Fruit fly (Drosophila melanogaster) whole organism, embryonic: Measurements from ENCODE around the gene CG7377.

Source experiments
- CG14965 ChIP-seq: fragments of 200-800 bp; sonication (Bioruptor generic); optimal IDR thresholded peaks from 2 replicates; lab custom pipeline; 2016; ENCODE audit warnings: missing biosample characterization, missing genetic modification characterization, borderline replicate concordance
- CG15514 ChIP-seq: fragments of 200-800 bp; sonication (Bioruptor generic); optimal IDR thresholded peaks from 3 replicates; lab custom pipeline; 2017; ENCODE audit warnings: missing biosample characterization, missing genetic modification characterization, mild to moderate bottlenecking, moderate library complexity, missing genetic modification reagents
- CG17802 ChIP-seq: fragments of 200-800 bp; sonication (Bioruptor generic); optimal IDR thresholded peaks from 2 replicates; lab custom pipeline; 2018; ENCODE audit warnings: missing biosample characterization, mild to moderate bottlenecking, missing genetic modification characterization, moderate library complexity
- CG2116 ChIP-seq: fragments of 200-800 bp; sonication (Bioruptor generic); optimal IDR thresholded peaks from 3 replicates; lab custom pipeline; 2018; ENCODE audit warnings: missing biosample characterization, mild to moderate bottlenecking, missing genetic modification characterization
- CG2202 ChIP-seq: fragments of 200-800 bp; sonication (Bioruptor generic); optimal IDR thresholded peaks from 2 replicates; lab custom pipeline; 2018; ENCODE audit warnings: missing biosample characterization, mild to moderate bottlenecking, missing genetic modification characterization
- CG30431 ChIP-seq: fragments of 200-800 bp; sonication (Bioruptor generic); optimal IDR thresholded peaks from 2 replicates; lab custom pipeline; 2017; ENCODE audit warnings: missing biosample characterization, missing genetic modification characterization
- CG6254 ChIP-seq: fragments of 200-800 bp; sonication (Bioruptor generic); optimal IDR thresholded peaks from 3 replicates; lab custom pipeline; 2017; ENCODE audit warnings: mild to moderate bottlenecking, missing biosample characterization, missing genetic modification reagents, missing genetic modification characterization
- CG6689 ChIP-seq: fragments of 200-800 bp; sonication (Bioruptor generic); IDR thresholded peaks from 2 replicates; pipeline ENCODE4 v1.3.6; 2022; ENCODE audit warnings: missing biosample characterization, missing genetic modification characterization
- CG6854 ChIP-seq: fragments of 200-800 bp; sonication (Bioruptor generic); optimal IDR thresholded peaks from 3 replicates; lab custom pipeline; 2017; ENCODE audit warnings: missing biosample characterization, mild to moderate bottlenecking, missing genetic modification characterization
- CG7786 ChIP-seq: fragments of 200-800 bp; sonication (Bioruptor generic); optimal IDR thresholded peaks from 2 replicates; lab custom pipeline; 2016; ENCODE audit warnings: missing biosample characterization, missing genetic modification characterization
- CG7987 ChIP-seq: fragments of 200-800 bp; sonication (Bioruptor generic); optimal IDR thresholded peaks from 2 replicates; lab custom pipeline; 2018; ENCODE audit warnings: missing biosample characterization, mild to moderate bottlenecking, missing genetic modification characterization, moderate library complexity
- CG8089 ChIP-seq: fragments of 200-800 bp; sonication (Bioruptor generic); optimal IDR thresholded peaks from 3 replicates; lab custom pipeline; 2016; ENCODE audit warnings: missing biosample characterization, missing genetic modification characterization
- CG8388 ChIP-seq: fragments of 200-800 bp; sonication (Bioruptor generic); optimal IDR thresholded peaks from 2 replicates; lab custom pipeline; 2019; ENCODE audit warnings: missing biosample characterization, mild to moderate bottlenecking, missing genetic modification characterization, moderate library complexity
- CG8478 ChIP-seq: fragments of >200 bp; optimal IDR thresholded peaks from 2 replicates; lab custom pipeline; 2018
- CG9727 ChIP-seq: fragments of 200-800 bp; sonication (Bioruptor generic); optimal IDR thresholded peaks from 3 replicates; lab custom pipeline; 2017; ENCODE audit warnings: missing biosample characterization, mild to moderate bottlenecking, missing genetic modification characterization
- CG9797 ChIP-seq: fragments of 200-800 bp; sonication (Bioruptor generic); optimal IDR thresholded peaks from 3 replicates; lab custom pipeline; 2018; ENCODE audit warnings: missing biosample characterization, mild to moderate bottlenecking, missing genetic modification characterization
- CG9817 ChIP-seq: fragments of 200-800 bp; sonication (Bioruptor generic); optimal IDR thresholded peaks from 2 replicates; lab custom pipeline; 2018; ENCODE audit warnings: missing biosample characterization, mild to moderate bottlenecking, missing genetic modification characterization, moderate library complexity
- Dbx ChIP-seq: fragments of 200-800 bp; sonication (Bioruptor generic); IDR thresholded peaks from 3 replicates; pipeline ENCODE4 v1.3.6; 2022; ENCODE audit warnings: missing biosample characterization, missing genetic modification characterization
- Doc3 ChIP-seq: fragments of 200-800 bp; sonication (Bioruptor generic); IDR thresholded peaks from 3 replicates; pipeline ENCODE4 v1.3.6; 2022; ENCODE audit warnings: missing biosample characterization, missing genetic modification characterization; ENCODE audit not compliant: partially characterized antibody
- Ets97D ChIP-seq: fragments of 200-800 bp; sonication (Bioruptor generic); optimal IDR thresholded peaks from 3 replicates; lab custom pipeline; 2016; ENCODE audit warnings: missing biosample characterization, missing genetic modification characterization
- Fer1 ChIP-seq: fragments of 200-800 bp; sonication (Bioruptor generic); optimal IDR thresholded peaks from 2 replicates; lab custom pipeline; 2017; ENCODE audit warnings: missing biosample characterization, mild to moderate bottlenecking, missing genetic modification characterization
- HLH3B ChIP-seq: fragments of 200-800 bp; sonication (Bioruptor generic); IDR thresholded peaks from 2 replicates; pipeline ENCODE4 v1.3.6; 2022; ENCODE audit warnings: missing biosample characterization, missing genetic modification characterization
- Hr78 ChIP-seq, 2 experiments: fragments of 200-800 bp in 1 of 2; fragments of >200 bp in 1 of 2; sonication (Bioruptor generic) in 1 of 2; optimal IDR thresholded peaks; 2 replicates each; lab custom pipeline; 2017 to 2019; ENCODE audit warnings: missing biosample characterization in 2 of 2, missing genetic modification characterization in 2 of 2, mild to moderate bottlenecking in 1 of 2, moderate library complexity in 1 of 2
- Lim3 ChIP-seq: fragments of 200-800 bp; sonication (Bioruptor generic); IDR thresholded peaks from 2 replicates; pipeline ENCODE4 v1.3.6; 2022; ENCODE audit warnings: missing biosample characterization, missing genetic modification characterization
- MESR4 ChIP-seq: fragments of 200-800 bp; sonication (Bioruptor generic); optimal IDR thresholded peaks from 2 replicates; lab custom pipeline; 2018; ENCODE audit warnings: missing biosample characterization, mild to moderate bottlenecking, missing genetic modification characterization, moderate library complexity
- Nf-YA ChIP-seq: fragments of 200-800 bp; sonication (Bioruptor generic); IDR thresholded peaks from 2 replicates; pipeline ENCODE4 v1.3.6; 2022; ENCODE audit warnings: missing biosample characterization, missing genetic modification characterization
- Oli ChIP-seq: fragments of 200-800 bp; sonication (Bioruptor generic); optimal IDR thresholded peaks from 2 replicates; lab custom pipeline; 2018; ENCODE audit warnings: missing biosample characterization, mild to moderate bottlenecking, missing genetic modification characterization, moderate library complexity
- Side ChIP-seq: fragments of 200-800 bp; sonication (Bioruptor generic); optimal IDR thresholded peaks from 2 replicates; lab custom pipeline; 2016; ENCODE audit warnings: missing biosample characterization, missing genetic modification characterization
- Sry-δ ChIP-seq: fragments of 200-800 bp; sonication (Bioruptor generic); optimal IDR thresholded peaks from 2 replicates; lab custom pipeline; 2016; ENCODE audit warnings: missing biosample characterization, missing genetic modification characterization
- Taf1 ChIP-seq: fragments of 200-800 bp; sonication (Bioruptor generic); IDR thresholded peaks from 2 replicates; pipeline ENCODE4 v1.3.6; 2022; ENCODE audit warnings: missing biosample characterization, missing genetic modification characterization
- abd-A ChIP-seq: fragments of 200-800 bp; sonication (Bioruptor generic); optimal IDR thresholded peaks from 3 replicates; lab custom pipeline; 2019; ENCODE audit warnings: missing biosample characterization, mild to moderate bottlenecking, missing genetic modification characterization, moderate library complexity
- amos ChIP-seq: fragments of 200-800 bp; sonication (Bioruptor generic); IDR thresholded peaks from 2 replicates; pipeline ENCODE4 v1.3.6; 2022; ENCODE audit warnings: missing biosample characterization, missing genetic modification characterization; ENCODE audit not compliant: partially characterized antibody
- aop ChIP-seq: fragments of 200-800 bp; sonication (Bioruptor generic); IDR thresholded peaks from 2 replicates; pipeline ENCODE4 v1.3.6; 2022; ENCODE audit warnings: missing biosample characterization, missing genetic modification characterization
- btn ChIP-seq: fragments of 200-800 bp; sonication (Bioruptor generic); optimal IDR thresholded peaks from 2 replicates; lab custom pipeline; 2016; ENCODE audit warnings: missing biosample characterization, missing genetic modification characterization
- chif ChIP-seq, 2 experiments: fragments of 200-800 bp; sonication (Bioruptor generic); optimal IDR thresholded peaks; 3 replicates each; lab custom pipeline; 2016; ENCODE audit warnings: missing biosample characterization in 2 of 2, missing genetic modification characterization in 2 of 2
- esg ChIP-seq: fragments of 200-800 bp; sonication (Bioruptor generic); conservative IDR thresholded peaks from 2 replicates; pipeline ENCODE4 v1.3.6; 2022; ENCODE audit warnings: missing biosample characterization, missing genetic modification characterization
- gce ChIP-seq: fragments of 200-800 bp; sonication (Bioruptor generic); IDR thresholded peaks from 3 replicates; pipeline ENCODE4 v1.3.6; 2022; ENCODE audit warnings: missing biosample characterization, missing genetic modification characterization
- h ChIP-seq: fragments of >200 bp; optimal IDR thresholded peaks from 2 replicates; lab custom pipeline; 2017
- ind ChIP-seq: fragments of 200-800 bp; sonication (Bioruptor generic); optimal IDR thresholded peaks from 3 replicates; lab custom pipeline; 2016; ENCODE audit warnings: missing biosample characterization, missing genetic modification characterization
- inv ChIP-seq: fragments of 200-800 bp; sonication (Bioruptor generic); IDR thresholded peaks from 2 replicates; pipeline ENCODE4 v1.3.6; 2022; ENCODE audit warnings: missing biosample characterization, missing genetic modification characterization; ENCODE audit not compliant: partially characterized antibody
- jing ChIP-seq: fragments of 200-800 bp; sonication (Bioruptor generic); optimal IDR thresholded peaks from 2 replicates; lab custom pipeline; 2018; ENCODE audit warnings: missing biosample characterization, mild to moderate bottlenecking, missing genetic modification characterization
- jumu ChIP-seq: fragments of 200-800 bp; sonication (Bioruptor generic); optimal IDR thresholded peaks from 3 replicates; lab custom pipeline; 2016; ENCODE audit warnings: missing biosample characterization, missing genetic modification characterization
- kay ChIP-seq: fragments of 200-800 bp; sonication (Bioruptor generic); optimal IDR thresholded peaks from 2 replicates; lab custom pipeline; 2016; ENCODE audit warnings: missing biosample characterization, missing genetic modification characterization
- knrl ChIP-seq: fragments of 200-800 bp; sonication (Bioruptor generic); IDR thresholded peaks from 3 replicates; pipeline ENCODE4 v1.3.6; 2022; ENCODE audit warnings: missing biosample characterization, missing genetic modification characterization; ENCODE audit not compliant: partially characterized antibody
- prd ChIP-seq, 3 experiments: fragments of >200 bp in 2 of 3; fragments of 200-800 bp in 1 of 3; sonication (Bioruptor generic) in 1 of 3; optimal IDR thresholded peaks in 2 of 3; IDR thresholded peaks in 1 of 3; 2 replicates in 2 of 3; 3 replicates in 1 of 3; pipeline versions ENCODE4 v1.3.6 to Lab custom; 2017 to 2022; ENCODE audit warnings: missing biosample characterization in 1 of 3, missing genetic modification characterization in 1 of 3
- seq ChIP-seq: fragments of 200-800 bp; sonication (Bioruptor generic); IDR thresholded peaks from 2 replicates; pipeline ENCODE4 v1.3.6; 2022; ENCODE audit warnings: missing biosample characterization, missing genetic modification characterization
- sna ChIP-seq: fragments of 200-800 bp; sonication (Bioruptor generic); IDR thresholded peaks from 2 replicates; pipeline ENCODE4 v1.3.6; 2022; ENCODE audit warnings: missing biosample characterization, missing genetic modification characterization; ENCODE audit not compliant: partially characterized antibody
- ssp ChIP-seq: fragments of 200-800 bp; sonication (Bioruptor generic); IDR thresholded peaks from 2 replicates; pipeline ENCODE4 v1.3.6; 2022; ENCODE audit warnings: missing biosample characterization, missing genetic modification characterization
- stwl ChIP-seq: fragments of 200-800 bp; sonication (Bioruptor generic); optimal IDR thresholded peaks from 3 replicates; lab custom pipeline; 2018; ENCODE audit warnings: missing biosample characterization, mild to moderate bottlenecking, missing genetic modification characterization, moderate library complexity
- trh ChIP-seq: fragments of 200-800 bp; sonication (Bioruptor generic); optimal IDR thresholded peaks from 2 replicates; lab custom pipeline; 2016; ENCODE audit warnings: missing biosample characterization, missing genetic modification characterization

CG7377 gene

DNA sequence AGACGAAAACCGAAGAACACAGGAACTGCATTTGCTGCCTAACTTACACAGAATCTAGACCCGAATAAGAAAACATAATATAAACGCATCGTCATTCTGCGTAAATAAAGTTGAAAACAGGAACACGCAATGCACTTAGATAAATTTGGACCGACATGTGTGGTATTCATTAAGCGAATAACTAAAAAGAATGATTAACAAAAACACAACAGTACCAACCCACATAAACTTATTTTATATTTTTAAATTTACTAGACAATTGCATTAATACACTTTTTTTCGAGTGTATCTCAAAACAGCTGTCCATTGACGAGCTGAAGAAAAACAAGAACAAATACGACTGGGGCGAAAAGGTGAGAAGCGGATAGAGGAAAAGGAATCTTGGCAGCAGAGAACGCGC is 35.2 kb upstream of the CG7377 start (continued):
- peak; percentile 93 for TF ChIP-seq CG2202
- TF ChIP-seq CG9797 (GFP tag; lab: Kevin White, UChicago): peak; percentile 12
- TF ChIP-seq gce (GFP tag; lab: Robert Waterston, UW): peak; percentile 39; the same call in 1 of the 3 replicates
- TF ChIP-seq CG30431 (GFP tag; lab: Kevin White, UChicago): peak; percentile 80
- no peak for TF ChIP-seq sna (GFP tag; lab: Robert Waterston, UW)
- peak; percentile 15 for TF ChIP-seq trh
- TF ChIP-seq btn (GFP tag; lab: Kevin White, UChicago): peak; percentile 46
- TF ChIP-seq CG8388 (GFP tag; lab: Kevin White, UChicago): peak; percentile 57
- peak; percentile 65 for TF ChIP-seq CG17802 (tag; lab: Kevin White, UChicago)
- peak; percentile 95 for TF ChIP-seq CG9727
- peak; percentile 63; the same call in 1 of the 2 replicates for TF ChIP-seq aop (GFP tag; lab: Robert Waterston, UW)
- no peak for TF ChIP-seq abd-A (tag; lab: Kevin White, UChicago)
- TF ChIP-seq Nf-YA: 0 out of 2 replicates have a peak, but pooled peaks have one; percentile 40
- TF ChIP-seq Lim3: no peak
- peak; percentile 62 for TF ChIP-seq ssp
- TF ChIP-seq esg (GFP tag; lab: Robert Waterston, UW): peak; percentile 51
- TF ChIP-seq MESR4: peak; percentile 23
- peak; percentile 66 for TF ChIP-seq ind (GFP tag; lab: Kevin White, UChicago)
- TF ChIP-seq Oli (tag; lab: Kevin White, UChicago): peak; percentile 84
- peak; percentile 76 for TF ChIP-seq Side
- no peak for TF ChIP-seq CG8478 (lab: Kevin White, UChicago)
- no peak for TF ChIP-seq knrl
- peak; percentile 83 to 90 for TF ChIP-seq chif (GFP tag; optimal IDR thresholded peaks at IDR 0.05; lab: Kevin White, UChicago)
- TF ChIP-seq jing (GFP tag; lab: Kevin White, UChicago): peak; percentile 72
- no peak for TF ChIP-seq amos (GFP tag; lab: Robert Waterston, UW)
- peak; percentile 81 for TF ChIP-seq CG6689 (GFP tag; lab: Robert Waterston, UW)
- TF ChIP-seq CG6254: peak; percentile 93
- peak; percentile 11 for TF ChIP-seq CG6854
- no peak for TF ChIP-seq h (lab: Kevin White, UChicago)
- no peak for TF ChIP-seq prd (optimal IDR thresholded peaks at IDR 0.05; lab: Kevin White, UChicago)
- TF ChIP-seq prd (GFP tag; IDR thresholded peaks at IDR 0.05; lab: Robert Waterston, UW): peak; percentile 92
- peak; percentile 33 for TF ChIP-seq Ets97D (GFP tag; lab: Kevin White, UChicago)
- TF ChIP-seq Taf1 (GFP tag; lab: Robert Waterston, UW): no peak
- peak; percentile 55 for TF ChIP-seq CG2116 (GFP tag; lab: Kevin White, UChicago)
- peak; percentile 33 for TF ChIP-seq CG15514 (GFP tag; lab: Kevin White, UChicago)
- peak; percentile 51; the same call in 1 of the 2 replicates for TF ChIP-seq seq
- peak; percentile 69 for TF ChIP-seq HLH3B (GFP tag; lab: Robert Waterston, UW)
- no peak for TF ChIP-seq CG9817 (tag; lab: Kevin White, UChicago)
- TF ChIP-seq stwl (tag; lab: Kevin White, UChicago): peak; percentile 74
- peak in 1 of 2 experiments; percentile 60 for TF ChIP-seq Hr78 (GFP tag; optimal IDR thresholded peaks at IDR 0.05; lab: Kevin White, UChicago)
- peak; percentile 48 for TF ChIP-seq kay (GFP tag; lab: Kevin White, UChicago)
- TF ChIP-seq CG14965 (GFP tag; lab: Kevin White, UChicago): peak; percentile 46
- peak; percentile 8 for TF ChIP-seq Fer1
- TF ChIP-seq Sry-δ (GFP tag; lab: Kevin White, UChicago): peak; percentile 13
- peak; percentile 59 for TF ChIP-seq CG8089
- 0 out of 3 replicates have a peak, but pooled peaks have one; percentile 11 for TF ChIP-seq Dbx (GFP tag; lab: Robert Waterston, UW)
- peak; percentile 52 for TF ChIP-seq CG7786 (GFP tag; lab: Kevin White, UChicago)
- TF ChIP-seq inv (GFP tag; lab: Robert Waterston, UW): no peak
- TF ChIP-seq jumu (GFP tag; lab: Kevin White, UChicago): peak; percentile 66
- TF ChIP-seq Doc3: no peak
- peak; percentile 63 for TF ChIP-seq CG7987 (GFP tag; lab: Kevin White, UChicago)
